Fruit fly (Drosophila melanogaster) whole organism, embryonic: ENCODE measurements around the gene Pex11c.
A peak's percentile ranks its signal among the peaks of the same experiment; 100 is the strongest.

Source experiments
- CG11504 ChIP-seq: fragments of 200-800 bp; sonication (Bioruptor generic); optimal IDR thresholded peaks from 3 replicates; lab custom pipeline; 2019; ENCODE audit warnings: missing biosample characterization, mild to moderate bottlenecking, missing genetic modification characterization, moderate library complexity
- hb ChIP-seq: fragments of 200-800 bp; sonication (Bioruptor generic); IDR thresholded peaks from 3 replicates; pipeline ENCODE4 v1.3.6; 2022; ENCODE audit warnings: missing biosample characterization, missing genetic modification characterization; ENCODE audit not compliant: partially characterized antibody
- mam ChIP-seq: fragments of 200-800 bp; sonication (Bioruptor generic); optimal IDR thresholded peaks from 3 replicates; lab custom pipeline; 2016; ENCODE audit warnings: missing biosample characterization, missing genetic modification characterization
- sqz ChIP-seq: fragments of 200-800 bp; sonication (Bioruptor generic); optimal IDR thresholded peaks from 3 replicates; lab custom pipeline; 2018; ENCODE audit warnings: missing biosample characterization, mild to moderate bottlenecking, missing genetic modification characterization
- trem ChIP-seq: fragments of 200-800 bp; optimal IDR thresholded peaks from 3 replicates; lab custom pipeline; 2019; ENCODE audit warnings: missing biosample characterization, mild to moderate bottlenecking, missing genetic modification characterization, moderate library complexity

DNA sequence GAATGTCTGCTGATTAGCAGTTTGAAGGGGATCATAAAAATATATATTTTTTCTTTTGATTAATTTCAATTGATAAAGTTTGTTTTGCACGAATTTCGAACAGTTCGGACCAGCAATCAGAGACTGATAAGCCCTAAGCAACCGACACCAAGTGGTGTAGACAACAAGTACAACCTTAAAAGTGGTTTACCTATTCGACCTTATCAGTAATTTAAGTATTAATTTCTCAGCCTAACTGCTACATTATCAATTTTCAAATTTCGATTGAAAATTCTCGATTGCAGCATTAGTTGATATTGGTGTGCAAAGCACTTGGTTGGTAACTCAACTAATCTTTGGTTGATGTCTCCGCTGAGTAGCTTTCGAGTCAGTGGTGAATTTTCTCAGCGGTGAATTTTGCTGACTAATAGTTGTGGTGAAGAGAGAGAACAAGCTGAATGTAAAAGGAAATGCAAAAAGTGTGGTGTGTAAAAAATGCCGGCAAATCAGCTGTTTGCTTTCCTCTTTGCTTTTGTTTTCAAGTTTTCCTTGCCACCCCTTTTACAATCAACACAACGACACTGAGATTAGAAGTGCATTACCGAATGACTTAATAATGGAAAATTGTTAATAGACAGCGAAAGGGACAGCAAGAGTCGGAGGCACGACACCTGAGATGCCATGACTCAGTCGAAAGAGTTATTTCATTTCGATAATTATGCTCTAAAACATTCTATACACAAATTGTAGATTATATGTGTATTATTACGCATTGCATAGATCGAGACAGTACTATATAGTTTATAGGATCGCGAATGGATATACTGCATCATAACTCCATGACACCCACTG, 43.3 kb upstream of the Pex11c start:
- TF ChIP-seq hb (no peak), sqz (peak; percentile 95), mam (GFP tag; lab: Kevin White, UChicago) (no peak), CG11504 (peak; percentile 14), trem (tag; lab: Kevin White, UChicago) (peak; percentile 65)
